Worm (Caenorhabditis elegans) whole organism, L1 larva: Measurements from ENCODE around the gene his-71.

Experiments used
- F16B12.6 ChIP-seq: fragments of 150-350 bp; optimal IDR thresholded peaks from 2 replicates; lab custom pipeline; 2014; ENCODE audit warnings: missing biosample characterization, missing genetic modification characterization
- Y116A8C.19 ChIP-seq: sonication (generic microtip); optimal IDR thresholded peaks from 2 replicates; lab custom pipeline; 2016; ENCODE audit warnings: missing compliant biosample characterization, missing genetic modification characterization, borderline replicate concordance
- ceh-8 ChIP-seq: fragments of 200-800 bp; sonication (Bioruptor generic); optimal IDR thresholded peaks from 2 replicates; lab custom pipeline; 2018; ENCODE audit warnings: mild to moderate bottlenecking, missing genetic modification characterization, moderate library complexity, missing compliant biosample characterization
- ceh-82 ChIP-seq, 3 experiments: fragments of 150-350 bp in 1 of 3; sonication (generic microtip) in 2 of 3; optimal IDR thresholded peaks; 2 replicates each; lab custom pipeline; 2014 to 2017; ENCODE audit warnings: missing biosample characterization in 3 of 3, missing genetic modification characterization in 3 of 3
- ceh-88 ChIP-seq: fragments of 200-800 bp; sonication (Bioruptor generic); IDR thresholded peaks from 2 replicates; pipeline ENCODE4 v1.3.6; 2022; ENCODE audit warnings: missing genetic modification characterization, missing compliant biosample characterization
- dsc-1 ChIP-seq: sonication (generic microtip); optimal IDR thresholded peaks from 2 replicates; lab custom pipeline; 2016; ENCODE audit warnings: mild to moderate bottlenecking, missing genetic modification characterization, missing compliant biosample characterization
- efl-1 ChIP-seq, 4 experiments: fragments of 150-350 bp; optimal IDR thresholded peaks in 3 of 4; peaks in 1 of 4; 1 replicate in 1 of 4; 2 replicates in 3 of 4; lab custom pipeline; 2014; ENCODE audit warnings: missing biosample characterization in 2 of 4, missing genetic modification characterization in 2 of 4, missing genetic modification reagents in 2 of 4
- egl-13 ChIP-seq: sonication (generic microtip); optimal IDR thresholded peaks from 2 replicates; lab custom pipeline; 2016; ENCODE audit warnings: missing genotype, missing genetic modification reagents, missing genetic modification characterization, missing compliant biosample characterization
- elt-2 ChIP-seq: sonication (generic microtip); optimal IDR thresholded peaks from 2 replicates; lab custom pipeline; 2016; ENCODE audit warnings: missing genetic modification characterization, mild to moderate bottlenecking, inconsistent platforms, missing compliant biosample characterization, missing genetic modification reagents
- elt-3 ChIP-seq, 6 experiments: fragments of 150-350 bp in 1 of 6; sonication (generic microtip); optimal IDR thresholded peaks; 2 replicates each; lab custom pipeline; 2017 to 2018; ENCODE audit warnings: missing biosample characterization in 6 of 6, missing genetic modification characterization in 6 of 6, inconsistent platforms in 1 of 6
- fkh-10 ChIP-seq: sonication (generic microtip); optimal IDR thresholded peaks from 2 replicates; lab custom pipeline; 2017; ENCODE audit warnings: missing biosample characterization, missing genetic modification reagents, missing genetic modification characterization
- fkh-4 ChIP-seq: sonication (generic microtip); optimal IDR thresholded peaks from 2 replicates; lab custom pipeline; 2016; ENCODE audit warnings: missing compliant biosample characterization, missing genetic modification characterization, borderline replicate concordance
- fkh-8 ChIP-seq: sonication (generic microtip); optimal IDR thresholded peaks from 2 replicates; lab custom pipeline; 2016; ENCODE audit warnings: mild to moderate bottlenecking, missing genetic modification characterization, missing compliant biosample characterization
- fos-1 ChIP-seq: fragments of 150-350 bp; optimal IDR thresholded peaks from 2 replicates; lab custom pipeline; 2014; ENCODE audit warnings: missing biosample characterization, missing genetic modification characterization
- isw-1 ChIP-seq: fragments of 200-800 bp; sonication (Bioruptor generic); IDR thresholded peaks from 2 replicates; pipeline ENCODE4 v1.3.6; 2022; ENCODE audit warnings: missing genetic modification characterization, missing compliant biosample characterization
- lin-13 ChIP-seq: fragments of 150-350 bp; optimal IDR thresholded peaks from 2 replicates; lab custom pipeline; 2014; ENCODE audit warnings: missing biosample characterization, missing genetic modification reagents, missing genetic modification characterization
- lin-14 ChIP-seq: fragments of 200-800 bp; sonication (Bioruptor generic); optimal IDR thresholded peaks from 2 replicates; lab custom pipeline; 2018; ENCODE audit warnings: mild to moderate bottlenecking, missing genetic modification characterization, moderate library complexity, missing compliant biosample characterization
- lin-15B ChIP-seq: fragments of 150-350 bp; sonication (generic microtip); optimal IDR thresholded peaks from 3 replicates; lab custom pipeline; 2014; ENCODE audit warnings: missing biosample characterization, missing genetic modification characterization
- lin-35 ChIP-seq, 2 experiments: fragments of 150-350 bp; optimal IDR thresholded peaks; 2 replicates each; lab custom pipeline; 2014; ENCODE audit warnings: missing biosample characterization in 2 of 2, missing genetic modification characterization in 2 of 2, missing genetic modification reagents in 2 of 2
- lin-39 ChIP-seq: fragments of 150-350 bp; optimal IDR thresholded peaks from 2 replicates; lab custom pipeline; 2014; ENCODE audit warnings: missing biosample characterization, missing genetic modification reagents, missing genetic modification characterization
- lsy-2 ChIP-seq, 2 experiments: fragments of 150-350 bp; optimal IDR thresholded peaks; 2 replicates each; lab custom pipeline; 2014; ENCODE audit warnings: missing biosample characterization in 2 of 2, missing genetic modification characterization in 2 of 2
- mdl-1 ChIP-seq, 2 experiments: fragments of 150-350 bp; optimal IDR thresholded peaks; 2 replicates each; lab custom pipeline; 2014 to 2017; ENCODE audit warnings: missing biosample characterization in 2 of 2, missing genetic modification characterization in 2 of 2, inconsistent platforms in 1 of 2
- mep-1 ChIP-seq: fragments of 150-350 bp; optimal IDR thresholded peaks from 2 replicates; lab custom pipeline; 2014; ENCODE audit warnings: missing biosample characterization, missing genetic modification characterization
- nhr-12 ChIP-seq: sonication (generic microtip); optimal IDR thresholded peaks from 2 replicates; lab custom pipeline; 2017; ENCODE audit warnings: missing biosample characterization, missing genetic modification characterization
- nhr-19 ChIP-seq: fragments of 200-800 bp; sonication (Bioruptor generic); conservative IDR thresholded peaks from 2 replicates; pipeline ENCODE4 v1.3.6; 2022; ENCODE audit warnings: missing genetic modification characterization, missing compliant biosample characterization
- nhr-20 ChIP-seq: sonication (generic microtip); optimal IDR thresholded peaks from 2 replicates; lab custom pipeline; 2016; ENCODE audit warnings: mild to moderate bottlenecking, missing genetic modification characterization, missing compliant biosample characterization
- nhr-28 ChIP-seq: fragments of 150-350 bp; optimal IDR thresholded peaks from 2 replicates; lab custom pipeline; 2014; ENCODE audit warnings: missing biosample characterization, missing genetic modification characterization
- nhr-47 ChIP-seq: sonication (generic microtip); optimal IDR thresholded peaks from 2 replicates; lab custom pipeline; 2016; ENCODE audit warnings: mild to moderate bottlenecking, missing genetic modification characterization, moderate library complexity, missing compliant biosample characterization
- nhr-71 ChIP-seq: sonication (generic microtip); optimal IDR thresholded peaks from 2 replicates; lab custom pipeline; 2016; ENCODE audit warnings: mild to moderate bottlenecking, missing genetic modification characterization, moderate library complexity, missing compliant biosample characterization
- nhr-85 ChIP-seq: sonication (generic microtip); peaks from one replicate; lab custom pipeline; 2016; ENCODE audit warnings: missing genetic modification characterization, inconsistent platforms, missing compliant biosample characterization
- nhr-90 ChIP-seq: sonication (generic microtip); optimal IDR thresholded peaks from 2 replicates; lab custom pipeline; 2016; ENCODE audit warnings: mild to moderate bottlenecking, missing genetic modification characterization, missing compliant biosample characterization; ENCODE audit not compliant: poor library complexity
- pag-3 ChIP-seq: sonication (generic microtip); optimal IDR thresholded peaks from 2 replicates; lab custom pipeline; 2017; ENCODE audit warnings: missing genetic modification characterization, mild to moderate bottlenecking, missing compliant biosample characterization, antibody characterized with exemption, borderline replicate concordance; ENCODE audit not compliant: insufficient read depth
- pax-3 ChIP-seq: fragments of 200-800 bp; sonication (Bioruptor generic); optimal IDR thresholded peaks from 2 replicates; lab custom pipeline; 2018; ENCODE audit warnings: mild to moderate bottlenecking, missing genetic modification characterization, moderate library complexity, missing compliant biosample characterization
- rnt-1 ChIP-seq: sonication (generic microtip); optimal IDR thresholded peaks from 2 replicates; lab custom pipeline; 2016; ENCODE audit warnings: mild to moderate bottlenecking, missing genetic modification characterization, moderate library complexity, missing compliant biosample characterization
- skn-1 ChIP-seq: fragments of 150-350 bp; optimal IDR thresholded peaks from 2 replicates; lab custom pipeline; 2014; ENCODE audit warnings: missing biosample characterization, missing genetic modification characterization
- snu-23 ChIP-seq: sonication (generic microtip); optimal IDR thresholded peaks from 2 replicates; lab custom pipeline; 2016; ENCODE audit warnings: missing genetic modification characterization, missing compliant biosample characterization
- sptf-1 ChIP-seq: fragments of 150-350 bp; optimal IDR thresholded peaks from 2 replicates; lab custom pipeline; 2014; ENCODE audit warnings: missing biosample characterization, missing genetic modification characterization
- sup-37 ChIP-seq: fragments of 200-800 bp; sonication (Bioruptor generic); optimal IDR thresholded peaks from 2 replicates; lab custom pipeline; 2018; ENCODE audit warnings: mild to moderate bottlenecking, missing genetic modification characterization, missing compliant biosample characterization
- swsn-7 ChIP-seq: sonication (generic microtip); optimal IDR thresholded peaks from 2 replicates; lab custom pipeline; 2016; ENCODE audit warnings: missing genetic modification characterization, missing compliant biosample characterization
- unc-130 ChIP-seq: fragments of 150-350 bp; optimal IDR thresholded peaks from 2 replicates; lab custom pipeline; 2017; ENCODE audit warnings: missing biosample characterization, missing genetic modification characterization, inconsistent platforms
- vab-15 ChIP-seq: sonication (generic microtip); optimal IDR thresholded peaks from 2 replicates; lab custom pipeline; 2017; ENCODE audit warnings: missing genotype, mild to moderate bottlenecking, missing genetic modification characterization, missing compliant biosample characterization
- xbp-1 ChIP-seq: sonication (generic microtip); optimal IDR thresholded peaks from 2 replicates; lab custom pipeline; 2016; ENCODE audit warnings: missing genetic modification characterization, missing compliant biosample characterization
- zip-4 ChIP-seq: fragments of 200-800 bp; sonication (Bioruptor generic); optimal IDR thresholded peaks from 2 replicates; lab custom pipeline; 2018; ENCODE audit warnings: mild to moderate bottlenecking, missing genetic modification characterization, moderate library complexity, missing compliant biosample characterization
- ztf-11 ChIP-seq, 2 experiments: sonication (generic microtip); optimal IDR thresholded peaks; 2 replicates each; lab custom pipeline; 2016 to 2017; ENCODE audit warnings: missing genetic modification characterization in 2 of 2, missing biosample characterization in 1 of 2, missing compliant biosample characterization in 1 of 2
- ztf-4 ChIP-seq: fragments of 150-350 bp; optimal IDR thresholded peaks from 2 replicates; lab custom pipeline; 2014; ENCODE audit warnings: missing biosample characterization, missing genetic modification characterization

his-71 gene

DNA sequence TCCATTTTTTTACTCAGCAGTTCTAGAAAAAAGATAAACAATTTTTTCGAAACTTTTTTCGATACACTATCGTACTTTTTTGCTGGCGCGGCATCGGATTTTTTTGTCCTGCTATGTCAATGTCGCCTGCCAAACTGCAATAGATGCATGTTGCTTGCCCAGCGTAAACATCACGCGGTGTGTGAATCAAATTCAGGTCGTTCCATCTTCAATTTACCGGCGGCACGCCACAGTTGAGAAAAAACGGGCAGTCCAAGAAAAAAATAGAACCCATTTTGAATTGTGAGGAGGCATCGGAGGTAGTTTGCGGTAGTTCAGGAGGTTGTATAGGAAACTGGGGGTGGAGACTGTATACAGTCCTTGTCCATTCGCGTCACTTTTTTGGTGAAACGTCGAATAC lies 36.6 kb upstream of the his-71 start (continued):
- TF ChIP-seq nhr-28 (tag; lab: Kevin White, UChicago) = no peak
- TF ChIP-seq nhr-19 (GFP tag; lab: Robert Waterston, UW) = peak; percentile 22; the same call in 1 of the 2 replicates
- peak; percentile 47 for TF ChIP-seq nhr-20 (tag; lab: Kevin White, UChicago)
- TF ChIP-seq isw-1 (GFP tag; lab: Robert Waterston, UW) = no peak
- no peak for TF ChIP-seq xbp-1 (tag; lab: Kevin White, UChicago)
- peak; percentile 5 to 23 for TF ChIP-seq lsy-2 (tag; optimal IDR thresholded peaks at IDR 0.05; lab: Kevin White, UChicago)

DNA sequence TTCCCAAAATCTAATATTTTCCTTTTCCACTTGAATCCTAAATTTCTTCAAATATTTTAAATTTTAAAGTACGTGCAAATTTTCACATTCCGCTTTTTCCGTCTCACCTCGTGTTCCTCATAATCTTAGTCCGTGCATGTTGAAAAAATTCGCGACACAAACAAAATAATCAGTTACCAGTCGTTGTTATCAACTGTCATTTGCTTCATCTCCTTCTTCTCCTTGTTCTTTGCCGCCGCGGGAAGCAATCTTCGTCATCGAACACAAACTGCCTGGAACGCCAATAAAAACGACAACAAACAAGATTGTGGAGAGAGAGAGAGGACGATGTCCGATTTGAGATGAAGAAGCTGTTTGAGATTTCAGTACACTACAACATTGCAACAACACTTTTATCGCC lies 35.9 kb upstream of the his-71 start, which contains the start of gene C34D10.5:
Gene C34D10.5, plus strand, starts transcription at position 269 of the 400 bp plus-strand sequence.
- no peak for TF ChIP-seq nhr-90 (tag; lab: Kevin White, UChicago)
- peak; percentile 52 for TF ChIP-seq nhr-85 (tag; lab: Kevin White, UChicago)
- peak; percentile 1 for TF ChIP-seq nhr-71
- TF ChIP-seq rnt-1 (tag; lab: Kevin White, UChicago) = peak; percentile 13
- TF ChIP-seq, all 84 proteins: peak for 3

- peak; percentile 2 for TF ChIP-seq sup-37
- peak; percentile 62 for TF ChIP-seq rnt-1 (tag; lab: Kevin White, UChicago)
- no peak for TF ChIP-seq fkh-4
- TF ChIP-seq ztf-4 = no peak
- TF ChIP-seq nhr-71 = peak; percentile 62
- TF ChIP-seq nhr-12 (tag; lab: Kevin White, UChicago) = no peak
- TF ChIP-seq sptf-1 (tag; lab: Kevin White, UChicago) = no peak
- no peak for TF ChIP-seq unc-130 (tag; lab: Kevin White, UChicago)
- TF ChIP-seq egl-13 (tag; lab: Kevin White, UChicago) = peak; percentile 17
- no peak for TF ChIP-seq lin-15B (tag; lab: Kevin White, UChicago)
- peak; percentile 56 for TF ChIP-seq ceh-88
- no peak for TF ChIP-seq ztf-11 (tag; optimal IDR thresholded peaks at IDR 0.05; lab: Kevin White, UChicago)
- TF ChIP-seq lin-35 (GFP tag; optimal IDR thresholded peaks at IDR 0.05; lab: Kevin White, UChicago) = peak in 1 of 2 experiments; percentile 20
- TF ChIP-seq skn-1 (tag; lab: Kevin White, UChicago) = peak; percentile 47
- TF ChIP-seq lin-39 (tag; lab: Kevin White, UChicago) = no peak
- no peak for TF ChIP-seq fos-1
- no peak for TF ChIP-seq Y116A8C.19
- TF ChIP-seq ceh-8 = peak; percentile 97
- TF ChIP-seq mep-1 (tag; lab: Kevin White, UChicago) = no peak
- no peak for TF ChIP-seq vab-15 (tag; lab: Kevin White, UChicago)
- peak; percentile 5 for TF ChIP-seq elt-2 (tag; lab: Kevin White, UChicago)
- TF ChIP-seq nhr-20 (tag; lab: Kevin White, UChicago) = peak; percentile 12
- TF ChIP-seq lin-13 = no peak
- TF ChIP-seq nhr-47 (tag; lab: Kevin White, UChicago) = peak; percentile 16
- TF ChIP-seq zip-4 (GFP tag; lab: Kevin White, UChicago) = no peak
- no peak for TF ChIP-seq nhr-90 (tag; lab: Kevin White, UChicago)
- no peak for TF ChIP-seq fkh-10 (GFP tag; lab: Kevin White, UChicago)
- TF ChIP-seq lin-14 (GFP tag; lab: Kevin White, UChicago) = peak; percentile 86
- TF ChIP-seq dsc-1 (tag; lab: Kevin White, UChicago) = peak; percentile 33
- TF ChIP-seq ceh-82 (tag; optimal IDR thresholded peaks at IDR 0.05; lab: Kevin White, UChicago) = peak in 1 of 3 experiments; percentile 61
- no peak for TF ChIP-seq F16B12.6 (tag; lab: Kevin White, UChicago)
- no peak for TF ChIP-seq efl-1 (optimal IDR thresholded peaks at IDR 0.05; lab: Kevin White, UChicago)
- TF ChIP-seq efl-1 (GFP tag; optimal IDR thresholded peaks at IDR 0.05 in 1 of 2; lab: Kevin White, UChicago) = peak; percentile 1 to 36
- TF ChIP-seq mdl-1 (tag; optimal IDR thresholded peaks at IDR 0.05; lab: Kevin White, UChicago) = peak in 1 of 2 experiments; percentile 16
- TF ChIP-seq elt-3 (tag; optimal IDR thresholded peaks at IDR 0.05; lab: Kevin White, UChicago) = no peak
- peak; percentile 39; the same call in 1 of the 2 replicates for TF ChIP-seq nhr-19 (GFP tag; lab: Robert Waterston, UW)
- peak; percentile 46 for TF ChIP-seq fkh-8 (tag; lab: Kevin White, UChicago)
- TF ChIP-seq lsy-2 (tag; optimal IDR thresholded peaks at IDR 0.05; lab: Kevin White, UChicago) = peak in 1 of 2 experiments; percentile 45
- TF ChIP-seq pax-3 (tag; lab: Kevin White, UChicago) = peak; percentile 0
- TF ChIP-seq pag-3 (tag; lab: Kevin White, UChicago) = no peak
- TF ChIP-seq swsn-7 (tag; lab: Kevin White, UChicago) = peak; percentile 0
- TF ChIP-seq snu-23 (GFP tag; lab: Kevin White, UChicago) = peak; percentile 27
Measured at ce11 chrX:8017305-8017704, 35.4 kb upstream of the his-71 start.
